Fruit fly (Drosophila melanogaster) whole organism, larva: ENCODE data around the gene ci.

Source experiments
- noc ChIP-seq: fragments of 200-800 bp; sonication (Bioruptor generic); optimal IDR thresholded peaks from 3 replicates; lab custom pipeline; 2019; ENCODE audit warnings: missing biosample characterization, mild to moderate bottlenecking, missing genetic modification characterization, moderate library complexity

The ci gene

DNA sequence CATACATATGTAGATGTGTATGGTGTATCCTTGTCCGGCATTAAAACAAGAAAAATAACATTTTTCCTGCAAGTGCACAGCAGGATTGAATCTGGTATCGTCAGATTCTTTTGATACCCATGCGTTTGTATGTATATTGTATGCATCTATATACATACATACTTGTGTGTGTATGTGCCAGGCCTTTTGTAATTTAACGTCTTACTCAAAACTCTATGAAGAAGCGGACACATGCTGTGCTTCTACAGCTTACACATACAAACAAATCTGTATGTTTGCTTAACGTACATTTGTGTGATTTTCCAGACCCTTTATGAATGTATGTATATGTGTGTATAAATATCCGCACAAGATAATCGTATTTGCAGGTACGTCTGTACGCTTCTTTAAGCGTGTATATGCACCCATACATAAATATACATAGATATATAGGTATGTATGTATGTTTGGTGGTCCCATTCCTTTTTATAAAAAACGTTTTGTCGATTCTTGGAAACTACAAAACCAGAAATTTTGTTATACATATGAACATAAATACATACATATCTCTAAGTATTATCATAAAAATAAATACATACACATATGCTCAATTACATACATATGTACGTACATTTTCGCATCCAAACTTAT lies 2.2 kb upstream of the ci start:
- TF ChIP-seq noc (tag; lab: Kevin White, UChicago) = peak; percentile 1

DNA sequence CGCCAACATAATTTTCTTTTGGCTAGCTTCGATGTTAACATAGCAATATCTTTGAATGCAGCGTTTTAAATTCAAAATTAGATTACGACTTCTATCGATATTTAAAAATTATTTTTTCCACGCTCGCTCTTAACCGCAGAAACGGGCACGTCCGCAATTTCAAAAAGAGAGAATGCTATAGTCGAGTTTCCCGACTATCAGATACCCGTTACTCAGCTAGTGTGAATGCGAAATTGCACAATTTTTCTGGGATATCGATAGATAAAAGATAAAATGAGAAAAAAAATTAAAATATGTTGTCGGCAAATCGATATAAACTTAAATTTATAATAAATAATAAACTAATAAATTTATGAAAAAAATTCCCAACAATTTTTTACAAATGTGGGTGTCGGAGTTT lies 2.2 kb downstream of the ci start:
- no peak for TF ChIP-seq noc (tag; lab: Kevin White, UChicago)

DNA sequence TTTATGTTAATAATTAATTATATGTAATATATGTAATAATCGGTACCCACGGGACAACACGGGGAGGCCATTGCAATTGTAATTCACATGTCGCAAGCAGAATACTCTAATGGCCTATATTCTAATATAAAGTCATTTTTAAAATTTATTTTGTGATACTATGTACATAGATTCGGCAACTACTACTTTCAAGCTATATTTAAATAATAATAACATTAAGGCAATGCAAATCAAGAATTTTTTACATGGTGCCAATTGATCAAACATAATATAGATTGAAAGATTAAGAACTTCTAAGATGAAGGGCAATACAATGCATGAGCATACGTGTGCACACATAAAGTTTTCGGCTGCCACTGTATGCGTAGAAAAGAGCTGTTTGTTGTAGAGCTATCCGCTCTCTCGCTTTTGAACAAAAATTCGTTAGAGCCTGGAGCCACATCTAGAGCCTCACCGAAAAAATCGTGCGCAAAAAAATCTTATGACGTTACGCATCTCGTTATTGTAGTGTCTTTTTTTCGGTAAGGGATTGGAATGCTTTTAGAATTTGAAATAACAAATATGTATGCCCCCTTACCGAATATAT lies 9.8 kb downstream of the ci start:
- TF ChIP-seq noc (tag; lab: Kevin White, UChicago) = no peak

DNA sequence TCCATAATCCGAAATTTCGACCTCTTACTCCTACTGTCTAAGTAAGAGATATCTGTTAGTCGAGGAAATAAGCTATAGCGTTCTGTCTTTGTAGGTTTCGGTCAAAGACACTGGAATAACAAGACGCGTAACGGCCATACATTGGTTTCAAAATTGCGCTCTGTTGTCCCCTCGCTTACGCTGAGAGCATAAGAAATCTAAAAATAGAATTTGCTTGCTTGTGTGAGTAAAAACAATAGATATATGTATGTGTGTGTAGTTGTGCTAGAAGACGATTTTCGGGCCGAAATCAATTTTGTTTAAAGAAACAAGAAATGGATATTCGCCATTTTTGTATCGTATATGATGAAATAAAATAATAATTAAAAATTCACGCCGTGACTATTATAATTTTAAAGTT lies 10.4 kb downstream of the ci start:
- TF ChIP-seq noc (tag; lab: Kevin White, UChicago) = no peak

DNA sequence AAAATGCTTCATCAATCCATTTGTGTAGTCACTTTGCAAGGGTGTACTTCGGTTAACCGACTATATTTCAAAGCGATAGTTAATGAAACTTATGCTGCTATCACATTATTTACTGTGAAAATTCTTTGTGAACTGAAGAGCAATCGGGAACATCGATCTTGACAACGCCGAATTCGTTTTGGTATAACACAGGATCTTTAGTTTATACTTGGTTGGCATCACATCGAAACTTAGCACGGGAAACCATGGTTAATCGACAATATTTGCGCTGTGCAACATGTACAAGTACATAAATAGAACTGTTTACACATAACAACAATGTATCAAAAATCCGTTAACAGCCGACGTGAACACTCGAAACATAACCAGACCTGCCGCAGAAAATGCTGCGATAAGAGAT lies 12.1 kb downstream of the ci start:
- TF ChIP-seq noc (tag; lab: Kevin White, UChicago) = no peak

DNA sequence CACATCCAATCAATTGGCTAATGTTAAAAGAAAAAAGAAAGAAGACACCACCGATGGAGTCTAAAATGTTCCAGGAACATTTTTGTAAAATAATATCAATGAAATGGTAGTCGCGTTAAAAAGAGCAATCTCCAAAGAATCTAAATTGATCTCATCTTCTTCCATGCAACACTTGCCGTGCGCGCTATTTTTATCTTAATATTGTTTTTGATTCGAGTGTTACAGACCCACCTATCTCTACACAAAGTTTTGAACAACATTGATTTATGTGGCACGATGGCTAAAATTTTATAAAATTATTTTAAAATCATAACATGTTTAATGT lies 12.9 kb downstream of the ci start:
- TF ChIP-seq noc (tag; lab: Kevin White, UChicago) = no peak

DNA sequence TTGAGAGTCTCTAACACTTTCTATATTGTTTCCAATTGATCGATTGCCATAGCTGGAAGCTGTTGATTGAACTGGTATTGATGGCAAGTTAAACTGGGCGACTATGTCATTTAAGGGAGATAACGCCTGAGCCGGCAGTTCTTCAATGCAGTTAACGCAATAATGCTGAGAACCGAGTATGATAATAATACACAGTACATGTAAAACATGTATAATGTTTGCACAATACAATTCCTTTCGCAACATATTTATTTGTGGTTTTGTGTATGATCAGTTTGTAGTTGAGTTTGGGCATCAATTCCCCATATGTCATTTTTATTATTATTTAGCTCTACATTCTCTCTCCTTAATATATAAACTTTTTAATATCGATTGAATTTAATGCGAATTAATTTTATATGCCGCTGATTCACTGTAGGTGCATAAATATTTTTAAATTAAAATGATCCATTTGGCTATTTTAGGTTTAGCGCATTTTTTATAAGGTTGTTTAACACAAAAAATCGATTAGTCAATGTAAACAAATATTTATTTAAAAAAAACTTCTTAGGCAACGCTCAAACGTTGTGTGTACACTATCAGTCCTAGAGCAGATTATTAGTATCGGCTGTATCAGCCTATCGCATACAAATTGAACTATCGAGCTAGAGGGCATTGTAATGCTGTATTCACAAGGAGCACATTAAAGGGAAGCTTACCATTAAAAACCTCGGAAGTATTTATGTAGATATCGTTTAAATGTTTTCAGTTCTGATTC lies 13.5 kb downstream of the ci start, which contains the start of gene PlexB:
TSS of gene PlexB (minus strand) at position 600 of the 757 bp plus-strand sequence.
- TF ChIP-seq noc (tag; lab: Kevin White, UChicago) = no peak

DNA sequence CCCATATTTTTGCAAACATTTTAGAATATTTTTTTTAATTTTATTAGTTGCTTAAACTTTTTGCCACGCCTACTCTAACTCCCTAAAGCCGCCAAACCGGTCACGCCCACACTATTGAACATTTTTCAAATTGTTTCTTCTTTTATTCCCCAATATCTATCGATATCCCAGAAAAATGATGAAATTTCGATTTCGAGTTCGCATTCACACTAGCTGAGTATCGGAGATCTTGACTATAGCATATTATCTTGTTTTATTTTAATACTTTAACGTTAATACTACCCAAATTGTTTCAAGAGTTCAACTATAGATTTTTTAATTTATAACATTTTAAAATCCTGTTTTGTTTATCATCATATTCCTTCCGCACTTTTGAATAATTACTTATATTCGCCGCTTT lies 14.5 kb downstream of the ci start:
- no peak for TF ChIP-seq noc (tag; lab: Kevin White, UChicago)

DNA sequence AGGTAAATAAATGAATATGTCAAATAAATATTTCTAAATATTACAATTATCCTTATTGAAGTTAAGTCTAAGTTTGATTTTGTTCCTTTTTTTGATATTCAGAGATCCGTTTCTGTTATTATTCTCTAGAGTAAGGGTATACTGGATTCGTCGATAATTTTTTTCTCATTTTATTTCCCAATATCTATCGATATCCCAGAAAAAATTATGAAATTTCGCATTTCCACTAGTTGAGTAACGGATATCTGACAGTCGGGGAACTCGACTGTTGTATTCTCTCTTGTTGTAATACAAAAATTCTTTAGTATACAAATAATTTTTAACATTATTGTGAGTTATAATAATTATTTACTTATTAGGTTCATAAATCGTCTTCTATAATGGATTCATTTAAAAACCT lies 55.4 kb downstream of the ci start:
- no peak for TF ChIP-seq noc (tag; lab: Kevin White, UChicago)

DNA sequence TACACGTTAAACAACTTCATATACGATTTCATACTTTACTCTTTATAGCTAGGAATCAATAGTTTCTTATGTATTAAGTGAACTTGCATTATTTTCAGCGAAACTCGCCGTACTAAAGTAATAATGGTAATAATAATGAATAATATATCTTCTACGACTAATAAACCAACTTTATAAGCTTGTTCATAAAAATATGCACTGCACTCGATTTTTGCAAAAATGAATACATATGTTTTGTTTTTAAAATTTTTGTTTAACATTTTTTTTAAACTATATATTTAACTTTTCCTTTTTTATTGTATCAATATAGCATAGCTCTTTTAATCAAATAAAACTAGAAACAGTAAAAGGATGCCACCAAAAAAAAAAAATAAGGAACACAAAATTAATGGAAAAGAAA lies 56.3 kb downstream of the ci start, which contains the start of gene JYalpha:
TSS of gene JYalpha (plus strand) at position 301 of the 400 bp plus-strand sequence.
- TF ChIP-seq noc (tag; lab: Kevin White, UChicago) = no peak
